Worm (Caenorhabditis elegans) whole organism, midembryonic: ENCODE data around the gene K09F6.3.

Experiments used
- T22C8.4 ChIP-seq: fragments of 200-800 bp; sonication (Bioruptor generic); IDR thresholded peaks from 2 replicates; pipeline ENCODE4 v1.3.6; 2022; ENCODE audit warnings: missing genetic modification characterization, missing compliant biosample characterization
- cog-1 ChIP-seq: sonication (generic microtip); optimal IDR thresholded peaks from 2 replicates; lab custom pipeline; 2016; ENCODE audit warnings: missing genetic modification characterization, missing compliant biosample characterization
- flt-1 ChIP-seq: fragments of 200-800 bp; sonication (Bioruptor generic); IDR thresholded peaks from 2 replicates; pipeline ENCODE4 v1.3.6; 2022; ENCODE audit warnings: missing genetic modification characterization, missing compliant biosample characterization
- klf-2 ChIP-seq: fragments of 200-800 bp; sonication (Bioruptor generic); conservative IDR thresholded peaks from 2 replicates; pipeline ENCODE4 v1.3.6; 2022; ENCODE audit warnings: missing genetic modification reagents, missing genetic modification characterization, missing compliant biosample characterization
- tab-1 ChIP-seq: fragments of 200-800 bp; sonication (Bioruptor generic); IDR thresholded peaks from 2 replicates; pipeline ENCODE4 v1.3.6; 2022; ENCODE audit warnings: missing genetic modification characterization, missing compliant biosample characterization
- ztf-23 ChIP-seq: fragments of 200-800 bp; sonication (Bioruptor generic); IDR thresholded peaks from 2 replicates; pipeline ENCODE4 v1.3.6; 2022; ENCODE audit warnings: missing genetic modification reagents, missing genetic modification characterization, missing compliant biosample characterization

DNA sequence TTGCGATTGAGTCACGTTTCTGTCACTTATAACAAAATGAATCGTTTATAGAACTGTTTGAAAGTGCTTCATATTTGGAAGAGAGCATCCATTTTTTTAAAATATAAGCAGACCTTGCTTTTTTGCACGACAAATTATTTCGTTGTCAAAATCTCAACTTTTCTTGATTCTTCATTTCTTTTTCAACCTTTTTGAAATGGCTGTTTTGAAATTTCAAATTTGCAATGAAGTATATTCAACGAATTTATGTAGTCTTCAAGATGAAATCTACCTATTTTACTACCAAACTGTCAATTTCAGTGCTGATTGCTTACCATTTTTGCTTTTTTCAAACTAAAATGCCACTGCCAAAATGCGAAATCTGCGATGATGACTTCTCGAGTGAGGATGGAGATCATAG, 51.8 kb downstream of the K09F6.3 start, which contains the start of gene B0281.3:
- TF ChIP-seq cog-1: no peak
- TF ChIP-seq klf-2 (GFP tag; lab: Robert Waterston, UW): no peak
- TF ChIP-seq flt-1: no peak
- TF ChIP-seq ztf-23 (GFP tag; lab: Robert Waterston, UW): no peak
- TF ChIP-seq tab-1 (GFP tag; lab: Robert Waterston, UW): no peak
- TF ChIP-seq T22C8.4 (GFP tag; lab: Robert Waterston, UW): no peak
